Worm (Caenorhabditis elegans): ENCODE data around the gene eif-3.L.

- no peak for TF ChIP-seq ztf-29 (GFP tag; IDR thresholded peaks at IDR 0.05)
- TF ChIP-seq med-1 (GFP tag; optimal IDR thresholded peaks at IDR 0.05; ENCODE audit: insufficient read depth), result no peak
- no peak for TF ChIP-seq ztf-23 (GFP tag; IDR thresholded peaks at IDR 0.05)
- no peak for TF ChIP-seq cog-1 (tag; optimal IDR thresholded peaks at IDR 0.05)
- no peak for TF ChIP-seq flt-1 (GFP tag; IDR thresholded peaks at IDR 0.05)
- TF ChIP-seq klf-2 (GFP tag; conservative IDR thresholded peaks at IDR 0.05), result no peak
- no peak for TF ChIP-seq ref-1 (GFP tag; conservative IDR thresholded peaks at IDR 0.05)
- no peak for TF ChIP-seq tab-1 (GFP tag; IDR thresholded peaks at IDR 0.05)
Measured at ce11 chrII:5642110-5642509, 19.8 kb upstream of the eif-3.L start.
